Worm (Caenorhabditis elegans): ENCODE measurements around the gene cku-80.

DNA sequence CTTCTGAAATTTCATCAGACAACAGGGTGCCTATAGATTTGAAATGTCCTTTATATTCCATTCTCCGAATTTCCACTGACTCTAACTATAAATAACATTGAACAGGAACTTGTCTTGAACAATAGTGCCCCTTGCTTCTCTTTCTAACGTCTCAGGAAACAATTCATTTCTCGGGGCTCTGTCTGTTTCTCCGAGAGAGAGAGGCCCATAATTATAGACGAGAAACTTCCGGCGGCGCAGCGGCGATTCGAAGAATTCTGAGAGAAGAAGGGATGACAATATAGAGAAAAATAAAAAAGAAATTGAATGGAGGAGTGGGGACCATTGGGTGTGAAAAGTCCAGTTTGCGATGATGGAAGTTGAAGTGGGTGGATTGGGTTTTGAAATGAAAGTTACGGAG, 40.6 kb downstream of the cku-80 start:
- no peak for TF ChIP-seq mls-2 (tag; optimal IDR thresholded peaks at IDR 0.05)
- TF ChIP-seq unc-39 (tag; optimal IDR thresholded peaks at IDR 0.05), result no peak
- TF ChIP-seq unc-62 (GFP tag; optimal IDR thresholded peaks at IDR 0.05), result no peak
- no peak for TF ChIP-seq elt-3 (tag; optimal IDR thresholded peaks at IDR 0.05)
- no peak for TF ChIP-seq ces-1 (GFP tag; optimal IDR thresholded peaks at IDR 0.05)
- no peak for TF ChIP-seq nhr-28 (tag; optimal IDR thresholded peaks at IDR 0.05)
- no peak for TF ChIP-seq cnd-1 (tag; optimal IDR thresholded peaks at IDR 0.05)
- TF ChIP-seq blmp-1 (tag; optimal IDR thresholded peaks at IDR 0.05), result no peak
- no peak for TF ChIP-seq sptf-1 (tag; optimal IDR thresholded peaks at IDR 0.05)
- no peak for TF ChIP-seq pha-4 (tag; optimal IDR thresholded peaks at IDR 0.05)
- TF ChIP-seq lsy-2 (tag; optimal IDR thresholded peaks at IDR 0.05), result no peak
- TF ChIP-seq nhr-76 (tag; optimal IDR thresholded peaks at IDR 0.05), result no peak
- no peak for TF ChIP-seq snpc-4 (tag; optimal IDR thresholded peaks at IDR 0.05)
- TF ChIP-seq nhr-237 (tag; optimal IDR thresholded peaks at IDR 0.05), result no peak

All from whole organism, mixed stage, embryonic.